Fruit fly (Drosophila melanogaster) whole organism, embryonic: Measurements from ENCODE around the gene CG11550.

Experiments used
- CG10267 ChIP-seq: fragments of 200-800 bp; sonication (Bioruptor generic); optimal IDR thresholded peaks from 2 replicates; lab custom pipeline; 2018; ENCODE audit warnings: missing biosample characterization, mild to moderate bottlenecking, missing genetic modification characterization, moderate library complexity
- CG13296 ChIP-seq: fragments of 200-800 bp; sonication (Bioruptor generic); optimal IDR thresholded peaks from 3 replicates; lab custom pipeline; 2018; ENCODE audit warnings: missing biosample characterization, mild to moderate bottlenecking, missing genetic modification characterization
- CG13775 ChIP-seq: fragments of 200-800 bp; sonication (Bioruptor generic); optimal IDR thresholded peaks from 3 replicates; lab custom pipeline; 2017; ENCODE audit warnings: missing biosample characterization, mild to moderate bottlenecking, missing genetic modification characterization
- CG15696 ChIP-seq: fragments of 200-800 bp; sonication (Bioruptor generic); optimal IDR thresholded peaks from 2 replicates; lab custom pipeline; 2019; ENCODE audit warnings: missing biosample characterization, mild to moderate bottlenecking, missing genetic modification characterization, moderate library complexity
- CG1602 ChIP-seq: fragments of 200-800 bp; sonication (Bioruptor generic); optimal IDR thresholded peaks from 3 replicates; lab custom pipeline; 2016; ENCODE audit warnings: missing biosample characterization, missing genetic modification characterization
- CG2678 ChIP-seq: fragments of 200-800 bp; sonication (Bioruptor generic); optimal IDR thresholded peaks from 3 replicates; lab custom pipeline; 2019; ENCODE audit warnings: missing biosample characterization, mild to moderate bottlenecking, missing genetic modification characterization, moderate library complexity
- CG2712 ChIP-seq: fragments of 200-800 bp; optimal IDR thresholded peaks from 3 replicates; lab custom pipeline; 2019; ENCODE audit warnings: missing biosample characterization, mild to moderate bottlenecking, missing genetic modification characterization, moderate library complexity
- CG30431 ChIP-seq: fragments of 200-800 bp; sonication (Bioruptor generic); optimal IDR thresholded peaks from 2 replicates; lab custom pipeline; 2017; ENCODE audit warnings: missing biosample characterization, missing genetic modification characterization
- CG3407 ChIP-seq: fragments of 200-800 bp; sonication (Bioruptor generic); optimal IDR thresholded peaks from 2 replicates; lab custom pipeline; 2018; ENCODE audit warnings: missing biosample characterization, mild to moderate bottlenecking, missing genetic modification characterization
- CG4404 ChIP-seq: fragments of 200-800 bp; sonication (Bioruptor generic); IDR thresholded peaks from 2 replicates; pipeline ENCODE4 v1.3.6; 2022; ENCODE audit warnings: missing biosample characterization, missing genetic modification characterization
- CG4820 ChIP-seq: fragments of 200-800 bp; sonication (Bioruptor generic); optimal IDR thresholded peaks from 3 replicates; lab custom pipeline; 2016; ENCODE audit warnings: missing biosample characterization, missing genetic modification characterization
- CG6813 ChIP-seq: fragments of 200-800 bp; sonication (Bioruptor generic); optimal IDR thresholded peaks from 2 replicates; lab custom pipeline; 2017; ENCODE audit warnings: missing biosample characterization, missing genetic modification characterization, mild to moderate bottlenecking, moderate library complexity, missing genetic modification reagents
- CG7745 ChIP-seq: fragments of 200-800 bp; sonication (Bioruptor generic); optimal IDR thresholded peaks from 2 replicates; lab custom pipeline; 2018; ENCODE audit warnings: missing biosample characterization, mild to moderate bottlenecking, missing genetic modification characterization, moderate library complexity
- CG7839 ChIP-seq: fragments of 200-800 bp; sonication (Bioruptor generic); optimal IDR thresholded peaks from 3 replicates; lab custom pipeline; 2018; ENCODE audit warnings: missing biosample characterization, mild to moderate bottlenecking, missing genetic modification characterization, moderate library complexity
- CG8290 ChIP-seq, 3 experiments: fragments of 200-800 bp; sonication (Bioruptor generic); optimal IDR thresholded peaks; 2 replicates each; lab custom pipeline; 2016 to 2019; ENCODE audit warnings: missing biosample characterization in 3 of 3, missing genetic modification characterization in 3 of 3, mild to moderate bottlenecking in 2 of 3, moderate library complexity in 1 of 3
- CG8388 ChIP-seq: fragments of 200-800 bp; sonication (Bioruptor generic); optimal IDR thresholded peaks from 2 replicates; lab custom pipeline; 2019; ENCODE audit warnings: missing biosample characterization, mild to moderate bottlenecking, missing genetic modification characterization, moderate library complexity
- CG9727 ChIP-seq: fragments of 200-800 bp; sonication (Bioruptor generic); optimal IDR thresholded peaks from 3 replicates; lab custom pipeline; 2017; ENCODE audit warnings: missing biosample characterization, mild to moderate bottlenecking, missing genetic modification characterization
- CG9876 ChIP-seq: fragments of 200-800 bp; sonication (Bioruptor generic); optimal IDR thresholded peaks from 2 replicates; lab custom pipeline; 2016; ENCODE audit warnings: missing biosample characterization, missing genetic modification characterization
- Chrac-16 ChIP-seq: fragments of 200-800 bp; sonication (Bioruptor generic); optimal IDR thresholded peaks from 3 replicates; lab custom pipeline; 2016; ENCODE audit warnings: missing biosample characterization, missing genetic modification characterization
- H15 ChIP-seq: fragments of 200-800 bp; sonication (Bioruptor generic); IDR thresholded peaks from 3 replicates; pipeline ENCODE4 v1.3.6; 2022; ENCODE audit warnings: missing biosample characterization, missing genetic modification characterization
- H2.0 ChIP-seq: fragments of 200-800 bp; sonication (Bioruptor generic); IDR thresholded peaks from 2 replicates; pipeline ENCODE4 v1.3.6; 2022; ENCODE audit warnings: missing biosample characterization, missing genetic modification characterization
- HLH3B ChIP-seq: fragments of 200-800 bp; sonication (Bioruptor generic); IDR thresholded peaks from 2 replicates; pipeline ENCODE4 v1.3.6; 2022; ENCODE audit warnings: missing biosample characterization, missing genetic modification characterization
- Lhr ChIP-seq: fragments of 200-800 bp; sonication (Bioruptor generic); optimal IDR thresholded peaks from 3 replicates; lab custom pipeline; 2017; ENCODE audit warnings: mild to moderate bottlenecking, missing biosample characterization, missing genetic modification reagents, missing genetic modification characterization
- Med ChIP-seq: fragments of 200-800 bp; sonication (Bioruptor generic); peaks from one replicate; lab custom pipeline; 2016; ENCODE audit warnings: missing biosample characterization, missing genetic modification characterization, mild to moderate bottlenecking, inconsistent platforms, moderate library complexity
- Nf-YB ChIP-seq: fragments of 200-800 bp; sonication (Bioruptor generic); optimal IDR thresholded peaks from 3 replicates; lab custom pipeline; 2019; ENCODE audit warnings: missing biosample characterization, mild to moderate bottlenecking, missing genetic modification characterization, moderate library complexity
- Ptx1 ChIP-seq: fragments of 200-800 bp; sonication (Bioruptor generic); IDR thresholded peaks from 2 replicates; pipeline ENCODE4 v1.3.6; 2022; ENCODE audit warnings: missing biosample characterization, missing genetic modification characterization
- Sox100B ChIP-seq: fragments of 200-800 bp; sonication (Bioruptor generic); optimal IDR thresholded peaks from 3 replicates; lab custom pipeline; 2018; ENCODE audit warnings: missing biosample characterization, mild to moderate bottlenecking, missing genetic modification characterization
- Usf ChIP-seq: fragments of 200-800 bp; sonication (Bioruptor generic); optimal IDR thresholded peaks from 2 replicates; lab custom pipeline; 2017; ENCODE audit warnings: missing genotype, missing biosample characterization, missing genetic modification characterization
- Xrp1 ChIP-seq: fragments of 200-800 bp; sonication (Bioruptor generic); IDR thresholded peaks from 2 replicates; pipeline ENCODE4 v1.3.6; 2022; ENCODE audit warnings: missing biosample characterization, missing genetic modification characterization
- ac ChIP-seq: fragments of 200-800 bp; sonication (Bioruptor generic); optimal IDR thresholded peaks from 3 replicates; lab custom pipeline; 2017; ENCODE audit warnings: missing biosample characterization, mild to moderate bottlenecking, missing genetic modification characterization
- bcd ChIP-seq: fragments of 200-800 bp; sonication (Bioruptor generic); optimal IDR thresholded peaks from 2 replicates; lab custom pipeline; 2017; ENCODE audit warnings: missing biosample characterization, mild to moderate bottlenecking, missing genetic modification characterization
- eve ChIP-seq, 2 experiments: fragments of >200 bp; optimal IDR thresholded peaks; 2 replicates each; lab custom pipeline; 2017; ENCODE audit warnings: missing biosample characterization in 2 of 2, missing genetic modification characterization in 2 of 2
- fd96Cb ChIP-seq: fragments of 200-800 bp; sonication (Bioruptor generic); optimal IDR thresholded peaks from 2 replicates; lab custom pipeline; 2018; ENCODE audit warnings: missing biosample characterization, mild to moderate bottlenecking, missing genetic modification characterization, moderate library complexity
- lmd ChIP-seq: fragments of 200-800 bp; sonication (Bioruptor generic); IDR thresholded peaks from 2 replicates; pipeline ENCODE4 v1.3.6; 2022; ENCODE audit warnings: missing biosample characterization, missing genetic modification characterization
- lola ChIP-seq, 3 experiments: fragments of >200 bp in 2 of 3; fragments of 200-800 bp in 1 of 3; sonication (Bioruptor generic) in 1 of 3; optimal IDR thresholded peaks; 2 replicates each; lab custom pipeline; 2017 to 2019; ENCODE audit warnings: missing biosample characterization in 3 of 3, missing genetic modification characterization in 3 of 3, mild to moderate bottlenecking in 1 of 3, moderate library complexity in 1 of 3
- maf-S ChIP-seq: fragments of 200-800 bp; sonication (Bioruptor generic); optimal IDR thresholded peaks from 2 replicates; lab custom pipeline; 2016; ENCODE audit warnings: missing biosample characterization, missing genetic modification characterization
- otp ChIP-seq: fragments of 200-800 bp; sonication (Bioruptor generic); IDR thresholded peaks from 3 replicates; pipeline ENCODE4, ENCODE4 v1.3.6; 2022; ENCODE audit warnings: missing biosample characterization, missing genetic modification characterization
- phol ChIP-seq: fragments of 200-800 bp; sonication (Bioruptor generic); optimal IDR thresholded peaks from 3 replicates; lab custom pipeline; 2018; ENCODE audit warnings: missing biosample characterization, mild to moderate bottlenecking, missing genetic modification characterization, moderate library complexity
- pros ChIP-seq: fragments of 200-800 bp; sonication (Bioruptor generic); optimal IDR thresholded peaks from 3 replicates; lab custom pipeline; 2019; ENCODE audit warnings: missing biosample characterization, mild to moderate bottlenecking, missing genetic modification characterization, moderate library complexity
- ranshi ChIP-seq: fragments of 200-800 bp; sonication (Bioruptor generic); IDR thresholded peaks from 2 replicates; pipeline ENCODE4 v1.3.6; 2022; ENCODE audit warnings: missing biosample characterization, missing genetic modification characterization
- sens-2 ChIP-seq: fragments of 200-800 bp; sonication (Bioruptor generic); IDR thresholded peaks from 2 replicates; pipeline ENCODE4 v1.3.6; 2022; ENCODE audit warnings: missing biosample characterization, missing genetic modification characterization
- so ChIP-seq: fragments of 200-800 bp; sonication (Bioruptor generic); IDR thresholded peaks from 3 replicates; pipeline ENCODE4 v1.3.6; 2022; ENCODE audit warnings: missing biosample characterization, missing genetic modification characterization
- ssp ChIP-seq: fragments of 200-800 bp; sonication (Bioruptor generic); IDR thresholded peaks from 2 replicates; pipeline ENCODE4 v1.3.6; 2022; ENCODE audit warnings: missing biosample characterization, missing genetic modification characterization
- tio ChIP-seq: fragments of 200-800 bp; sonication (Bioruptor generic); optimal IDR thresholded peaks from 2 replicates; lab custom pipeline; 2017; ENCODE audit warnings: missing biosample characterization, missing genetic modification characterization, inconsistent platforms
- tll ChIP-seq, 2 experiments: fragments of 200-800 bp in 1 of 2; fragments of >200 bp in 1 of 2; sonication (Bioruptor generic) in 1 of 2; optimal IDR thresholded peaks; 2 replicates each; lab custom pipeline; 2017 to 2019; ENCODE audit warnings: missing biosample characterization in 2 of 2, missing genetic modification characterization in 2 of 2, mild to moderate bottlenecking in 1 of 2, moderate library complexity in 1 of 2
- twi ChIP-seq: fragments of 200-800 bp; optimal IDR thresholded peaks from 2 replicates; lab custom pipeline; 2019; ENCODE audit warnings: missing biosample characterization, mild to moderate bottlenecking, missing genetic modification characterization, moderate library complexity
- vvl ChIP-seq: fragments of 200-800 bp; sonication (Bioruptor generic); IDR thresholded peaks from 2 replicates; pipeline ENCODE4 v1.3.6; 2022; ENCODE audit warnings: missing biosample characterization, missing genetic modification characterization
- zf30C ChIP-seq: fragments of 200-800 bp; sonication (Bioruptor generic); optimal IDR thresholded peaks from 3 replicates; lab custom pipeline; 2018; ENCODE audit warnings: missing biosample characterization, mild to moderate bottlenecking, missing genetic modification characterization

Gene CG11550

dm6 chr3R:31704524-31705215 lies 25.0 kb upstream of the CG11550 start (continued):
- TF ChIP-seq CG15696 (tag; lab: Kevin White, UChicago), result peak; percentile 97
- no peak for TF ChIP-seq so (GFP tag; lab: Robert Waterston, UW)
- peak; percentile 79 for TF ChIP-seq ac (GFP tag; lab: Kevin White, UChicago)
- peak; percentile 18; the same call in 1 of the 3 replicates for TF ChIP-seq H15
- TF ChIP-seq CG13296 (GFP tag; lab: Kevin White, UChicago), result no peak
- TF ChIP-seq twi (tag; lab: Kevin White, UChicago), result peak; percentile 52
- peak; percentile 62 for TF ChIP-seq CG13775 (GFP tag; lab: Kevin White, UChicago)
- TF ChIP-seq Lhr (GFP tag; lab: Kevin White, UChicago), result peak; percentile 25
- TF ChIP-seq fd96Cb, result peak; percentile 43
- peak; percentile 28 for TF ChIP-seq tio
- TF ChIP-seq otp (GFP tag; lab: Robert Waterston, UW), result peak; percentile 73
- TF ChIP-seq zf30C (GFP tag; lab: Kevin White, UChicago), result peak; percentile 88
- no peak for TF ChIP-seq CG9876 (GFP tag; lab: Kevin White, UChicago)
- TF ChIP-seq Ptx1 (GFP tag; lab: Robert Waterston, UW), result peak; percentile 43; the same call in 1 of the 2 replicates
- TF ChIP-seq Usf, result peak; percentile 32
- TF ChIP-seq CG4404, result peak; percentile 92
- peak; percentile 11 for TF ChIP-seq bcd (GFP tag; lab: Kevin White, UChicago)
- TF ChIP-seq CG9727 (GFP tag; lab: Kevin White, UChicago), result peak; percentile 91
- peak; percentile 62 for TF ChIP-seq vvl (GFP tag; lab: Robert Waterston, UW)
- TF ChIP-seq CG4820, result peak; percentile 42
- TF ChIP-seq ssp (GFP tag; lab: Robert Waterston, UW), result peak; percentile 49
- TF ChIP-seq CG7745 (tag; lab: Kevin White, UChicago), result peak; percentile 64
- TF ChIP-seq ranshi (GFP tag; lab: Robert Waterston, UW), result peak; percentile 39; the same call in 1 of the 2 replicates
- TF ChIP-seq CG8388 (GFP tag; lab: Kevin White, UChicago), result peak; percentile 48
- peak; percentile 22 for TF ChIP-seq Nf-YB
- TF ChIP-seq lola (GFP tag; optimal IDR thresholded peaks at IDR 0.05; lab: Kevin White, UChicago), result peak in 1 of 3 experiments; percentile 85
- peak in 1 of 2 experiments; percentile 100 for TF ChIP-seq tll (GFP tag; optimal IDR thresholded peaks at IDR 0.05; lab: Kevin White, UChicago)
- no peak for TF ChIP-seq Med (GFP tag; lab: Kevin White, UChicago)
- TF ChIP-seq H2.0 (GFP tag; lab: Robert Waterston, UW), result peak; percentile 18; the same call in 1 of the 2 replicates
- TF ChIP-seq CG6813 (GFP tag; lab: Kevin White, UChicago), result peak; percentile 22
- peak; percentile 54 for TF ChIP-seq CG1602
- TF ChIP-seq CG3407 (GFP tag; lab: Kevin White, UChicago), result peak; percentile 11
- peak; percentile 13 for TF ChIP-seq CG8290 (GFP tag; optimal IDR thresholded peaks at IDR 0.05; lab: Kevin White, UChicago)
- TF ChIP-seq CG8290 (tag; optimal IDR thresholded peaks at IDR 0.05; lab: Kevin White, UChicago), result no peak
- TF ChIP-seq Xrp1 (GFP tag; lab: Robert Waterston, UW), result peak; percentile 89
- no peak for TF ChIP-seq maf-S (GFP tag; lab: Kevin White, UChicago)
- peak; percentile 0 for TF ChIP-seq Sox100B (GFP tag; lab: Kevin White, UChicago)
- peak; percentile 77 for TF ChIP-seq pros (GFP tag; lab: Kevin White, UChicago)
- peak; percentile 71 for TF ChIP-seq CG10267 (tag; lab: Kevin White, UChicago)
- peak; percentile 44 for TF ChIP-seq CG30431 (GFP tag; lab: Kevin White, UChicago)
- TF ChIP-seq phol (tag; lab: Kevin White, UChicago), result peak; percentile 69
- peak; percentile 1 for TF ChIP-seq CG2678
- 0 out of 2 replicates have a peak, but pooled peaks have one; percentile 16 for TF ChIP-seq HLH3B (GFP tag; lab: Robert Waterston, UW)
- peak; percentile 88 for TF ChIP-seq CG2712 (tag; lab: Kevin White, UChicago)
- no peak; the same call in 1 of the 2 replicates for TF ChIP-seq lmd (GFP tag; lab: Robert Waterston, UW)
- peak; percentile 50 for TF ChIP-seq CG7839 (tag; lab: Kevin White, UChicago)
- peak; percentile 59 for TF ChIP-seq Chrac-16 (GFP tag; lab: Kevin White, UChicago)
- TF ChIP-seq eve (GFP tag; optimal IDR thresholded peaks at IDR 0.05; lab: Kevin White, UChicago), result no peak
- TF ChIP-seq sens-2 (GFP tag; lab: Robert Waterston, UW), result 0 out of 2 replicates have a peak, but pooled peaks have one; percentile 31
